Worm (Caenorhabditis elegans): ENCODE results near the gene C25E10.17.

DNA sequence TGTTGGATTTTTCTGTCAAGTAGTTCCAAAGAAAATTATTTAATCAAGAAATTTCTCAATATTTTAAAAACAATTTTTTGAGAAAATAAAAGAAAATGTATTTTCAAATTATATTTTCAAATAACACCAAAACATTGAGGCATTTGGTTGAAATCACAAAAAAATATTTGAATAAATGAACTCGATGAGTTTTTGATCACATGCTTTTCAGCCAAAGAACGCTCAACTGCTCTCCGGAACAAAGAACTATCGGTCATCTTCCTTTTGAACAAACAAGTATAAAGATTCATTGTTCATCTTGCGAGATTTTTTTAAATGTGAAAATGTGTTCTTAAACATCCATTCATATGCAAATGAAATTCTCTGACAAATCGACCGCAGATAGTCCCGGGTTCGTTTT is 47.6 kb upstream of the C25E10.17 start:
- TF ChIP-seq zip-8 (tag; optimal IDR thresholded peaks at IDR 0.05) (no peak), unc-62 (GFP tag; optimal IDR thresholded peaks at IDR 0.05) (no peak), mab-5 (tag; optimal IDR thresholded peaks at IDR 0.05) (no peak)
